Fruit fly (Drosophila melanogaster): ENCODE data around the gene DIP-iota.
A peak's percentile ranks its signal among the peaks of the same experiment; 100 is the strongest.

The DIP-iota gene

dm6 chr2L:6610683-6611373 is 10.7 kb downstream of the DIP-iota start, which contains the start of gene CG11050:
Gene CG11050 (plus strand): TSS chr2L:6611011.
- TF ChIP-seq CG34406 (GFP tag; optimal IDR thresholded peaks at IDR 0.05), result peak; percentile 35
- TF ChIP-seq CG1621 (tag; optimal IDR thresholded peaks at IDR 0.05), result peak; percentile 63
- TF ChIP-seq CG10669 (GFP tag; optimal IDR thresholded peaks at IDR 0.05), result peak; percentile 61
- peak; percentile 76 for TF ChIP-seq CG31627 (GFP tag; optimal IDR thresholded peaks at IDR 0.05)
- TF ChIP-seq CG4318 (GFP tag; optimal IDR thresholded peaks at IDR 0.05), result peak; percentile 16
- TF ChIP-seq dsx (GFP tag; optimal IDR thresholded peaks at IDR 0.05; ENCODE audit: poor library complexity, severe bottlenecking), result peak; percentile 43
- TF ChIP-seq CG11294 (GFP tag; IDR thresholded peaks at IDR 0.05), result peak; percentile 37; the same call in 1 of the 2 replicates
- TF ChIP-seq spab (GFP tag; optimal IDR thresholded peaks at IDR 0.05), result no peak
- no peak for TF ChIP-seq fd85E (GFP tag; optimal IDR thresholded peaks at IDR 0.05)
- TF ChIP-seq CG16779 (tag; optimal IDR thresholded peaks at IDR 0.05), result peak; percentile 17
- TF ChIP-seq OdsH (GFP tag; optimal IDR thresholded peaks at IDR 0.05), result peak; percentile 72
- TF ChIP-seq Eip75B (GFP tag; optimal IDR thresholded peaks at IDR 0.05), result peak; percentile 30
- no peak for TF ChIP-seq Blimp-1 (GFP tag; optimal IDR thresholded peaks at IDR 0.05)
- no peak for TF ChIP-seq ss (GFP tag; optimal IDR thresholded peaks at IDR 0.05)
- peak; percentile 59 for TF ChIP-seq Ets21C (GFP tag; optimal IDR thresholded peaks at IDR 0.05)
- TF ChIP-seq salr (GFP tag; optimal IDR thresholded peaks at IDR 0.05), result no peak
- peak; percentile 48 for TF ChIP-seq Ets96B (tag; optimal IDR thresholded peaks at IDR 0.05)
- TF ChIP-seq CG32006 (GFP tag; optimal IDR thresholded peaks at IDR 0.05), result peak; percentile 70
- peak; percentile 52 for TF ChIP-seq vri (GFP tag; optimal IDR thresholded peaks at IDR 0.05)
- TF ChIP-seq Smox (GFP tag; optimal IDR thresholded peaks at IDR 0.05), result peak; percentile 69
- TF ChIP-seq CG6854 (GFP tag; optimal IDR thresholded peaks at IDR 0.05), result no peak
- peak; percentile 65 for TF ChIP-seq acj6 (GFP tag; optimal IDR thresholded peaks at IDR 0.05)
- TF ChIP-seq CG3919 (GFP tag; optimal IDR thresholded peaks at IDR 0.05), result peak; percentile 70
- peak; percentile 25 for TF ChIP-seq CG6276 (GFP tag; optimal IDR thresholded peaks at IDR 0.05)
- TF ChIP-seq Gug (GFP tag; IDR thresholded peaks at IDR 0.05), result peak; percentile 48
- TF ChIP-seq dac (GFP tag; optimal IDR thresholded peaks at IDR 0.05), result peak; percentile 43
- TF ChIP-seq CG15336 (GFP tag; IDR thresholded peaks at IDR 0.05), result peak; percentile 73
- no peak for TF ChIP-seq CG9139 (GFP tag; optimal IDR thresholded peaks at IDR 0.05)
- no peak for TF ChIP-seq CG6808 (GFP tag; optimal IDR thresholded peaks at IDR 0.05)
- TF ChIP-seq CG11902 (GFP tag; optimal IDR thresholded peaks at IDR 0.05), result peak; percentile 32
- TF ChIP-seq Met (GFP tag; optimal IDR thresholded peaks at IDR 0.05), result peak; percentile 71
- TF ChIP-seq Eip78C (GFP tag), result peak; percentile 84
- peak; percentile 81 for TF ChIP-seq svp (GFP tag)
- peak; percentile 11 for TF ChIP-seq fd59A (GFP tag; optimal IDR thresholded peaks at IDR 0.05)
- TF ChIP-seq cyc (GFP tag; optimal IDR thresholded peaks at IDR 0.05), result peak; percentile 70
- TF ChIP-seq pdm3 (GFP tag; optimal IDR thresholded peaks at IDR 0.05), result peak; percentile 71
- no peak for TF ChIP-seq Eip93F (GFP tag; optimal IDR thresholded peaks at IDR 0.05)
- peak; percentile 78 for TF ChIP-seq eg (GFP tag; IDR thresholded peaks at IDR 0.05)
- peak; percentile 40 for TF ChIP-seq CG7368 (GFP tag; optimal IDR thresholded peaks at IDR 0.05)
- no peak for TF ChIP-seq fkh (GFP tag; optimal IDR thresholded peaks at IDR 0.05)
- TF ChIP-seq lz (GFP tag; optimal IDR thresholded peaks at IDR 0.05), result peak; percentile 64
- peak; percentile 40 for TF ChIP-seq CG6792 (GFP tag; optimal IDR thresholded peaks at IDR 0.05)
- TF ChIP-seq Sox102F (GFP tag; optimal IDR thresholded peaks at IDR 0.05), result peak; percentile 50
- peak; percentile 68; the same call in 2 of the 3 replicates for TF ChIP-seq CG8119 (GFP tag; IDR thresholded peaks at IDR 0.05)
- peak; percentile 77 for TF ChIP-seq CG6163 (GFP tag; IDR thresholded peaks at IDR 0.05)
- peak; percentile 75 for TF ChIP-seq Hr39 (GFP tag; optimal IDR thresholded peaks at IDR 0.05)
- peak; percentile 51 for TF ChIP-seq CG11762 (GFP tag; optimal IDR thresholded peaks at IDR 0.05; ENCODE audit: insufficient read depth)
- TF ChIP-seq CG8632 (GFP tag; optimal IDR thresholded peaks at IDR 0.05), result peak; percentile 42
- no peak for TF ChIP-seq Hr38 (GFP tag; optimal IDR thresholded peaks at IDR 0.05)
- TF ChIP-seq CG3032 (tag; optimal IDR thresholded peaks at IDR 0.05), result peak; percentile 51
- peak; percentile 29 for TF ChIP-seq CG10631 (GFP tag; optimal IDR thresholded peaks at IDR 0.05)

Measured in whole organism, prepupa.